Worm (Caenorhabditis elegans) whole organism, L2 larva: ENCODE data around the gene egg-3.

ENCODE experiments used
- C34F6.9 ChIP-seq: fragments of 150-350 bp; optimal IDR thresholded peaks from 2 replicates; lab custom pipeline; 2014; ENCODE audit warnings: missing biosample characterization, missing genetic modification characterization
- F13H6.1 ChIP-seq: sonication (generic microtip); optimal IDR thresholded peaks from 2 replicates; lab custom pipeline; 2016; ENCODE audit warnings: missing genetic modification characterization, missing compliant biosample characterization
- R02D3.7 ChIP-seq: fragments of 150-350 bp; optimal IDR thresholded peaks from 2 replicates; lab custom pipeline; 2014; ENCODE audit warnings: missing biosample characterization, missing genetic modification characterization
- Y55F3AM.14 ChIP-seq: fragments of 200-800 bp; sonication (Bioruptor generic); optimal IDR thresholded peaks from 2 replicates; lab custom pipeline; 2018; ENCODE audit warnings: mild to moderate bottlenecking, missing genetic modification characterization, missing compliant biosample characterization
- ZK546.5 ChIP-seq: sonication (generic microtip); optimal IDR thresholded peaks from 2 replicates; lab custom pipeline; 2017; ENCODE audit warnings: missing biosample characterization, missing genetic modification characterization
- alr-1 ChIP-seq: fragments of 150-350 bp; optimal IDR thresholded peaks from 2 replicates; lab custom pipeline; 2014; ENCODE audit warnings: missing biosample characterization, missing genetic modification characterization
- aly-2 ChIP-seq: fragments of 150-350 bp; optimal IDR thresholded peaks from 2 replicates; lab custom pipeline; 2014; ENCODE audit warnings: missing biosample characterization, missing genetic modification characterization
- ama-1 ChIP-seq: fragments of 150-350 bp; optimal IDR thresholded peaks from 2 replicates; lab custom pipeline; 2018; ENCODE audit warnings: inconsistent platforms
- blmp-1 ChIP-seq: sonication (generic microtip); optimal IDR thresholded peaks from 2 replicates; lab custom pipeline; 2017; ENCODE audit warnings: missing genetic modification characterization, mild to moderate bottlenecking, missing compliant biosample characterization, antibody characterized with exemption, moderate library complexity; ENCODE audit not compliant: insufficient read depth
- ceh-16 ChIP-seq: fragments of 150-350 bp; optimal IDR thresholded peaks from 2 replicates; lab custom pipeline; 2014; ENCODE audit warnings: missing biosample characterization, missing genetic modification characterization
- ceh-82 ChIP-seq: fragments of 150-350 bp; optimal IDR thresholded peaks from 2 replicates; lab custom pipeline; 2014; ENCODE audit warnings: missing biosample characterization, missing genetic modification characterization
- crh-2 ChIP-seq: sonication (generic microtip); optimal IDR thresholded peaks from 2 replicates; lab custom pipeline; 2017; ENCODE audit warnings: missing biosample characterization, missing genetic modification characterization
- dmd-4 ChIP-seq: sonication (generic microtip); optimal IDR thresholded peaks from 2 replicates; lab custom pipeline; 2017; ENCODE audit warnings: missing biosample characterization, missing genetic modification characterization
- egl-27 ChIP-seq: sonication (generic microtip); optimal IDR thresholded peaks from 3 replicates; lab custom pipeline; 2017; ENCODE audit warnings: missing biosample characterization, missing genetic modification reagents, missing genetic modification characterization
- elt-1 ChIP-seq: fragments of 150-350 bp; optimal IDR thresholded peaks from 2 replicates; lab custom pipeline; 2014; ENCODE audit warnings: missing biosample characterization, missing genetic modification characterization
- elt-3 ChIP-seq: sonication (generic microtip); optimal IDR thresholded peaks from 2 replicates; lab custom pipeline; 2017; ENCODE audit warnings: missing biosample characterization, missing genetic modification characterization
- gmeb-1 ChIP-seq: fragments of 150-350 bp; optimal IDR thresholded peaks from 2 replicates; lab custom pipeline; 2014; ENCODE audit warnings: missing biosample characterization, missing genetic modification characterization
- lin-11 ChIP-seq: fragments of 150-350 bp; sonication (generic microtip); optimal IDR thresholded peaks from 2 replicates; lab custom pipeline; 2014; ENCODE audit warnings: missing biosample characterization, missing genetic modification characterization, inconsistent platforms, mixed read lengths
- lin-13 ChIP-seq: fragments of 150-350 bp; optimal IDR thresholded peaks from 2 replicates; lab custom pipeline; 2014; ENCODE audit warnings: missing biosample characterization, missing genetic modification reagents, missing genetic modification characterization
- lin-39 ChIP-seq: fragments of 150-350 bp; optimal IDR thresholded peaks from 2 replicates; lab custom pipeline; 2014; ENCODE audit warnings: missing biosample characterization, missing genetic modification reagents, missing genetic modification characterization
- lsy-2 ChIP-seq, 2 experiments: fragments of 150-350 bp in 1 of 2; sonication (generic microtip) in 1 of 2; optimal IDR thresholded peaks; 2 replicates each; lab custom pipeline; 2014 to 2017; ENCODE audit warnings: missing biosample characterization in 2 of 2, missing genetic modification characterization in 2 of 2
- mab-5 ChIP-seq: fragments of 150-350 bp; optimal IDR thresholded peaks from 2 replicates; lab custom pipeline; 2014; ENCODE audit warnings: missing biosample characterization, missing genetic modification characterization
- mbf-1 ChIP-seq: sonication (generic microtip); optimal IDR thresholded peaks from 2 replicates; lab custom pipeline; 2017; ENCODE audit warnings: missing biosample characterization, missing genetic modification characterization
- mdl-1 ChIP-seq, 2 experiments: fragments of 150-350 bp in 1 of 2; sonication (generic microtip) in 1 of 2; optimal IDR thresholded peaks; 2 replicates each; lab custom pipeline; 2017; ENCODE audit warnings: missing biosample characterization in 2 of 2, missing genetic modification characterization in 2 of 2
- nhr-10 ChIP-seq: sonication (generic microtip); optimal IDR thresholded peaks from 2 replicates; lab custom pipeline; 2017; ENCODE audit warnings: missing biosample characterization, missing genetic modification characterization
- nhr-11 ChIP-seq: fragments of 150-350 bp; optimal IDR thresholded peaks from 2 replicates; lab custom pipeline; 2014; ENCODE audit warnings: missing biosample characterization, missing genetic modification characterization
- nhr-12 ChIP-seq: fragments of 150-350 bp; optimal IDR thresholded peaks from 2 replicates; lab custom pipeline; 2014; ENCODE audit warnings: missing biosample characterization, missing genetic modification characterization
- nhr-129 ChIP-seq: fragments of 150-350 bp; optimal IDR thresholded peaks from 2 replicates; lab custom pipeline; 2014; ENCODE audit warnings: missing biosample characterization, missing genetic modification characterization
- nhr-21 ChIP-seq: fragments of 150-350 bp; optimal IDR thresholded peaks from 2 replicates; lab custom pipeline; 2014; ENCODE audit warnings: missing biosample characterization, missing genetic modification characterization
- nhr-23 ChIP-seq: fragments of 150-350 bp; optimal IDR thresholded peaks from 2 replicates; lab custom pipeline; 2014; ENCODE audit warnings: missing biosample characterization, missing genetic modification reagents, missing genetic modification characterization
- nhr-237 ChIP-seq: fragments of 150-350 bp; optimal IDR thresholded peaks from 2 replicates; lab custom pipeline; 2014; ENCODE audit warnings: missing biosample characterization, missing genetic modification characterization
- nhr-25 ChIP-seq: fragments of 150-350 bp; sonication (generic microtip); optimal IDR thresholded peaks from 3 replicates; lab custom pipeline; 2014; ENCODE audit warnings: missing biosample characterization, missing genetic modification characterization
- nhr-6 ChIP-seq: fragments of 150-350 bp; optimal IDR thresholded peaks from 2 replicates; lab custom pipeline; 2014; ENCODE audit warnings: missing biosample characterization, missing genetic modification characterization
- nhr-77 ChIP-seq: fragments of 150-350 bp; optimal IDR thresholded peaks from 2 replicates; lab custom pipeline; 2014; ENCODE audit warnings: missing biosample characterization, missing genetic modification characterization
- peb-1 ChIP-seq: fragments of 150-350 bp; optimal IDR thresholded peaks from 2 replicates; lab custom pipeline; 2014; ENCODE audit warnings: missing biosample characterization, missing genetic modification characterization
- sem-4 ChIP-seq: fragments of 150-350 bp; optimal IDR thresholded peaks from 2 replicates; lab custom pipeline; 2014; ENCODE audit warnings: missing biosample characterization, missing genetic modification reagents, missing genetic modification characterization
- sma-3 ChIP-seq: sonication (generic microtip); optimal IDR thresholded peaks from 2 replicates; lab custom pipeline; 2016; ENCODE audit warnings: missing genetic modification reagents, missing genetic modification characterization, missing compliant biosample characterization
- snpc-4 ChIP-seq: fragments of 150-350 bp; optimal IDR thresholded peaks from 2 replicates; lab custom pipeline; 2014; ENCODE audit warnings: missing biosample characterization, missing genetic modification characterization
- unc-39 ChIP-seq: fragments of 150-350 bp; optimal IDR thresholded peaks from 2 replicates; lab custom pipeline; 2014; ENCODE audit warnings: missing biosample characterization, missing genetic modification characterization
- unc-55 ChIP-seq: fragments of 150-350 bp; sonication (generic microtip); optimal IDR thresholded peaks from 3 replicates; lab custom pipeline; 2014; ENCODE audit warnings: missing biosample characterization, missing genetic modification reagents, missing genetic modification characterization
- unc-62 ChIP-seq: fragments of 150-350 bp; optimal IDR thresholded peaks from 2 replicates; lab custom pipeline; 2014; ENCODE audit warnings: missing biosample characterization, missing genetic modification reagents, missing genetic modification characterization
- zag-1 ChIP-seq: fragments of 150-350 bp; optimal IDR thresholded peaks from 2 replicates; lab custom pipeline; 2014; ENCODE audit warnings: missing biosample characterization, missing genetic modification characterization
- ztf-1 ChIP-seq: fragments of 200-800 bp; sonication (Bioruptor generic); conservative IDR thresholded peaks from 2 replicates; pipeline ENCODE4 v1.3.6; 2022; ENCODE audit warnings: missing genetic modification characterization, missing compliant biosample characterization
- ztf-11 ChIP-seq: sonication (generic microtip); optimal IDR thresholded peaks from 2 replicates; lab custom pipeline; 2017; ENCODE audit warnings: missing biosample characterization, missing genetic modification characterization
- ztf-4 ChIP-seq: fragments of 150-350 bp; optimal IDR thresholded peaks from 2 replicates; lab custom pipeline; 2014; ENCODE audit warnings: missing biosample characterization, missing genetic modification characterization

The egg-3 gene

ce11 chrII:10849903-10850302 is 34.3 kb downstream of the egg-3 start, which contains the start of gene M106.2:
M106.2 (minus strand) TSS chrII:10850003.
- no peak for TF ChIP-seq dmd-4

DNA sequence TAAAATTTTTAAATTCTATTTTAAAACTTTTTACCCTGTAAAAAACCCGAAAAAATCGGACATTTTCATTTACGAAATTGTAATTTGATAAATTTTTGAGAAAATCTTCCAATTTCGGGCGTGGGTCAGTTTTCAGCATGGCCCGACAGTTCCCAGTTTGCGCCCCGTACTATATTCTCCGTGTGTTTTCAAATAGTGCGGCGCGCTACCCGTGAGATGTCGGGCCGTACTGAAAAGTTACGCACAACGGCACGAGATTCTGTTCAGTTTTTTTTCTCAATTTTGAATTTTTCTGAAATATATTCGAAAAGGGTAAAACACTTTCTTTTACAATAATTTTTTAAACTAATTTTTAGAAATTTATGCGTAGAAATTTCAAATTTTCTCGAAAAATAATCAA is 37.2 kb downstream of the egg-3 start:
- TF ChIP-seq lin-13 (no peak), ceh-82 (tag; lab: Kevin White, UChicago) (no peak), mab-5 (no peak), ztf-4 (tag; lab: Kevin White, UChicago) (no peak), dmd-4 (no peak), elt-3 (no peak), peb-1 (no peak), nhr-6 (no peak), nhr-129 (no peak), unc-39 (tag; lab: Kevin White, UChicago) (no peak), sem-4 (no peak), C34F6.9 (no peak), nhr-237 (no peak), nhr-25 (tag; lab: Kevin White, UChicago) (no peak), unc-62 (GFP tag; lab: Kevin White, UChicago) (no peak), nhr-21 (tag; lab: Kevin White, UChicago) (no peak), lin-11 (tag; lab: Kevin White, UChicago) (no peak), elt-1 (tag; lab: Kevin White, UChicago) (no peak)

DNA sequence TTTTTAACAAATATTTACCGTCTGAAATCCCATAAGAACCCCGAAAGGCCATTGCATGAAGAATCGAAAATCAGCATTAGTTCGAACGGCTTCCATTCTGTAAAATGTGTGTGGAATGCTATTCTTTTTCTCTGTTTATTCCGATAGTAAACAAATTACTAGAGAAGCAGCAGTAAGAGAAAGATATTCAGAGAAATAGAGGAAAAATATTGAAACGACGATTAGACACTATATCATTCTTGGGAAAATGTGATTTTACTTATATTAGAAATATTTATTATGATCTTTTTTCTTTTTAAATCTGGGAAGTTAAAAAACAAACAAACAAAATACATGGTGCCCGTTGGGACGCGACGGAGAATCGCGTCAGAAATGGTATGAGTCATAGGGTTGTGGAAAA is 40.7 kb downstream of the egg-3 start, which contains the start of gene M106.8:
TSS of gene M106.8 (minus strand) at position 101 of the 400 bp plus-strand sequence.
- TF ChIP-seq R02D3.7 (no peak), crh-2 (tag; lab: Kevin White, UChicago) (no peak), lin-11 (tag; lab: Kevin White, UChicago) (no peak), unc-39 (tag; lab: Kevin White, UChicago) (no peak), C34F6.9 (no peak), nhr-12 (tag; lab: Kevin White, UChicago) (no peak), nhr-25 (tag; lab: Kevin White, UChicago) (no peak), snpc-4 (tag; lab: Kevin White, UChicago) (no peak), Y55F3AM.14 (no peak), dmd-4 (no peak), egl-27 (tag; lab: Kevin White, UChicago) (no peak), alr-1 (no peak), nhr-129 (no peak), ceh-82 (tag; lab: Kevin White, UChicago) (no peak), elt-3 (no peak), lin-13 (no peak)

DNA sequence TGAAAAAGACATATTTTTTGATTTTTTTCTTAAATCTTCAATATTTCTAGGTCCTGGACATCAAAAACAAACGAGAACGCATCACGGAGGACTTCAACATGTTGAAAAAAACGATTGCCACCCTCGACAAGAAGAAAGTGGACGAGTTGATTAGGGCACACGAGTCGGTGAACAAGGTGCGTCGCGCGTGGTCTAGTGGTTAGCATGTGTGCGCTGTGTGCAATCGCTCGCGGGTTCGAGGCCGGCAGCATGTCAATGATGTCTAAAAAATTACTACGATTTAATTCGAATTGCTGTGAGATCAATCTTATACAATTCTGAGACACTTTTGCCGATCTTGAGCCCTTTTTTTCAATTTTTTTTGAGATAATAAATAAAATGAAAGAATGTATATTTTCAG is 44.2 kb downstream of the egg-3 start:
- TF ChIP-seq elt-3 (no peak), F13H6.1 (tag; lab: Kevin White, UChicago) (peak; percentile 80), sem-4 (peak; percentile 41), mbf-1 (tag; lab: Kevin White, UChicago) (no peak), aly-2 (tag; lab: Kevin White, UChicago) (no peak), egl-27 (tag; lab: Kevin White, UChicago) (peak; percentile 48), Y55F3AM.14 (peak; percentile 74), nhr-21 (tag; lab: Kevin White, UChicago) (peak; percentile 87), blmp-1 (tag; lab: Kevin White, UChicago) (peak; percentile 28), alr-1 (no peak), zag-1 (peak; percentile 45), lin-39 (no peak), unc-39 (tag; lab: Kevin White, UChicago) (no peak), ztf-1 (no peak), nhr-77 (no peak), unc-62 (GFP tag; lab: Kevin White, UChicago) (no peak), lsy-2 (tag; optimal IDR thresholded peaks at IDR 0.05; lab: Kevin White, UChicago) (peak; percentile 63 to 82), mdl-1 (tag; optimal IDR thresholded peaks at IDR 0.05; lab: Kevin White, UChicago) (peak; percentile 12 to 40), ama-1 (no peak), dmd-4 (no peak), ZK546.5 (no peak), nhr-10 (tag; lab: Kevin White, UChicago) (no peak), ztf-11 (tag; lab: Kevin White, UChicago) (no peak), nhr-12 (tag; lab: Kevin White, UChicago) (no peak), crh-2 (tag; lab: Kevin White, UChicago) (peak; percentile 81), unc-55 (GFP tag; lab: Kevin White, UChicago) (peak; percentile 47), ztf-4 (tag; lab: Kevin White, UChicago) (peak; percentile 39), nhr-23 (tag; lab: Kevin White, UChicago) (no peak), nhr-6 (peak; percentile 49), snpc-4 (tag; lab: Kevin White, UChicago) (peak; percentile 75), ceh-16 (peak; percentile 11), mab-5 (peak; percentile 51), ceh-82 (tag; lab: Kevin White, UChicago) (no peak), C34F6.9 (peak; percentile 79), sma-3 (GFP tag; lab: Kevin White, UChicago) (peak; percentile 78), lin-13 (peak; percentile 74), peb-1 (no peak), R02D3.7 (peak; percentile 24), nhr-129 (peak; percentile 91), elt-1 (tag; lab: Kevin White, UChicago) (no peak), gmeb-1 (peak; percentile 79), nhr-237 (no peak), lin-11 (tag; lab: Kevin White, UChicago) (peak; percentile 53), nhr-11 (no peak)
